Fruit fly (Drosophila melanogaster) whole organism, embryonic: Measurements from ENCODE around the gene CG4854.
A peak's percentile ranks its signal among the peaks of the same experiment; 100 is the strongest.

Experiments used
- Asciz ChIP-seq: fragments of 200-800 bp; sonication (Bioruptor generic); optimal IDR thresholded peaks from 2 replicates; lab custom pipeline; 2017; ENCODE audit warnings: missing biosample characterization, mild to moderate bottlenecking, missing genetic modification characterization, missing genetic modification reagents
- Awh ChIP-seq: fragments of 200-800 bp; sonication (Bioruptor generic); IDR thresholded peaks from 2 replicates; pipeline ENCODE4, ENCODE4 v1.3.6; 2022; ENCODE audit warnings: missing biosample characterization, missing genetic modification characterization
- CG10209 ChIP-seq: fragments of 200-800 bp; sonication (Bioruptor generic); optimal IDR thresholded peaks from 3 replicates; lab custom pipeline; 2017; ENCODE audit warnings: missing biosample characterization, mild to moderate bottlenecking, missing genetic modification characterization, missing genetic modification reagents
- CG1024 ChIP-seq: fragments of 200-800 bp; sonication (Bioruptor generic); IDR thresholded peaks from 2 replicates; pipeline ENCODE4 v1.3.6; 2022; ENCODE audit warnings: missing biosample characterization, missing genetic modification characterization
- CG12744 ChIP-seq: fragments of 200-800 bp; sonication (Bioruptor generic); optimal IDR thresholded peaks from 2 replicates; lab custom pipeline; 2016; ENCODE audit warnings: missing biosample characterization, missing genetic modification characterization
- CG12769 ChIP-seq: fragments of 200-800 bp; sonication (Bioruptor generic); optimal IDR thresholded peaks from 2 replicates; lab custom pipeline; 2019; ENCODE audit warnings: missing biosample characterization, mild to moderate bottlenecking, missing genetic modification characterization, moderate library complexity
- CG13296 ChIP-seq: fragments of 200-800 bp; sonication (Bioruptor generic); optimal IDR thresholded peaks from 3 replicates; lab custom pipeline; 2018; ENCODE audit warnings: missing biosample characterization, mild to moderate bottlenecking, missing genetic modification characterization
- CG13894 ChIP-seq: fragments of 200-800 bp; sonication (Bioruptor generic); optimal IDR thresholded peaks from 3 replicates; lab custom pipeline; 2018; ENCODE audit warnings: missing biosample characterization, mild to moderate bottlenecking, missing genetic modification characterization, moderate library complexity
- CG17361 ChIP-seq: fragments of 200-800 bp; sonication (Bioruptor generic); IDR thresholded peaks from 3 replicates; pipeline ENCODE4 v1.3.6; 2022; ENCODE audit warnings: missing biosample characterization, missing genetic modification characterization
- CG2120 ChIP-seq: fragments of 200-800 bp; sonication (Bioruptor generic); optimal IDR thresholded peaks from 3 replicates; lab custom pipeline; 2016; ENCODE audit warnings: missing biosample characterization, missing genetic modification characterization
- CG30020 ChIP-seq: fragments of 200-800 bp; optimal IDR thresholded peaks from 2 replicates; lab custom pipeline; 2019; ENCODE audit warnings: missing biosample characterization, mild to moderate bottlenecking, missing genetic modification characterization, moderate library complexity
- CG30403 ChIP-seq: fragments of 200-800 bp; sonication (Bioruptor generic); optimal IDR thresholded peaks from 3 replicates; lab custom pipeline; 2016; ENCODE audit warnings: missing biosample characterization, missing genetic modification characterization
- CG4730 ChIP-seq: fragments of 200-800 bp; sonication (Bioruptor generic); IDR thresholded peaks from 2 replicates; pipeline ENCODE4 v1.3.6; 2022; ENCODE audit warnings: missing biosample characterization, missing genetic modification characterization
- CG9215 ChIP-seq: fragments of 200-800 bp; sonication (Bioruptor generic); IDR thresholded peaks from 2 replicates; pipeline ENCODE4 v1.3.6; 2022; ENCODE audit warnings: missing biosample characterization, missing genetic modification characterization
- Dfd ChIP-seq, 2 experiments: fragments of >200 bp; optimal IDR thresholded peaks; 2 replicates each; lab custom pipeline; 2017; ENCODE audit warnings: missing biosample characterization in 2 of 2, missing genetic modification characterization in 2 of 2
- Dip2 ChIP-seq: fragments of 200-800 bp; sonication (Bioruptor generic); IDR thresholded peaks from 2 replicates; pipeline ENCODE4 v1.3.6; 2022; ENCODE audit warnings: missing biosample characterization, missing genetic modification characterization
- Doc3 ChIP-seq: fragments of 200-800 bp; sonication (Bioruptor generic); IDR thresholded peaks from 3 replicates; pipeline ENCODE4 v1.3.6; 2022; ENCODE audit warnings: missing biosample characterization, missing genetic modification characterization; ENCODE audit not compliant: partially characterized antibody
- Dref ChIP-seq: fragments of 200-800 bp; sonication (Bioruptor generic); IDR thresholded peaks from 2 replicates; pipeline ENCODE4 v1.3.6; 2022; ENCODE audit warnings: missing biosample characterization, missing genetic modification characterization
- Ets97D ChIP-seq: fragments of 200-800 bp; sonication (Bioruptor generic); optimal IDR thresholded peaks from 3 replicates; lab custom pipeline; 2016; ENCODE audit warnings: missing biosample characterization, missing genetic modification characterization
- Gug ChIP-seq: fragments of 200-800 bp; sonication (Bioruptor generic); IDR thresholded peaks from 4 replicates; pipeline ENCODE4 v1.3.6; 2022; ENCODE audit warnings: missing biosample characterization, missing genetic modification characterization
- Hand ChIP-seq: fragments of 200-800 bp; sonication (Bioruptor generic); optimal IDR thresholded peaks from 2 replicates; lab custom pipeline; 2017; ENCODE audit warnings: mild to moderate bottlenecking, missing biosample characterization, missing genetic modification reagents, missing genetic modification characterization
- Med ChIP-seq: fragments of 200-800 bp; sonication (Bioruptor generic); peaks from one replicate; lab custom pipeline; 2016; ENCODE audit warnings: missing biosample characterization, missing genetic modification characterization, mild to moderate bottlenecking, inconsistent platforms, moderate library complexity
- Sox100B ChIP-seq: fragments of 200-800 bp; sonication (Bioruptor generic); optimal IDR thresholded peaks from 3 replicates; lab custom pipeline; 2018; ENCODE audit warnings: missing biosample characterization, mild to moderate bottlenecking, missing genetic modification characterization
- cas ChIP-seq: fragments of 200-800 bp; sonication (Bioruptor generic); IDR thresholded peaks from 2 replicates; pipeline ENCODE4 v1.3.6; 2022; ENCODE audit warnings: missing biosample characterization, missing genetic modification characterization
- caup ChIP-seq: fragments of 200-800 bp; sonication (Bioruptor generic); optimal IDR thresholded peaks from 3 replicates; lab custom pipeline; 2017; ENCODE audit warnings: missing biosample characterization, mild to moderate bottlenecking, missing genetic modification characterization, moderate library complexity; ENCODE audit not compliant: severe bottlenecking
- chinmo ChIP-seq: fragments of 200-800 bp; sonication (Bioruptor generic); IDR thresholded peaks from 4 replicates; pipeline ENCODE4 v1.3.6; 2022; ENCODE audit warnings: missing biosample characterization, missing genetic modification characterization; ENCODE audit not compliant: partially characterized antibody
- crol ChIP-seq: fragments of 200-800 bp; sonication (Bioruptor generic); IDR thresholded peaks from 2 replicates; pipeline ENCODE4 v1.3.6; 2022; ENCODE audit warnings: missing biosample characterization, missing genetic modification characterization
- dan ChIP-seq: fragments of 200-800 bp; sonication (Bioruptor generic); IDR thresholded peaks from 2 replicates; pipeline ENCODE4 v1.3.6; 2022; ENCODE audit warnings: missing biosample characterization, missing genetic modification characterization
- dmrt99B ChIP-seq: fragments of 200-800 bp; sonication (Bioruptor generic); optimal IDR thresholded peaks from 2 replicates; lab custom pipeline; 2018; ENCODE audit warnings: missing biosample characterization, mild to moderate bottlenecking, missing genetic modification characterization, moderate library complexity
- dpn ChIP-seq, 2 experiments: fragments of 200-800 bp; sonication (Bioruptor generic); optimal IDR thresholded peaks; 3 replicates each; lab custom pipeline; 2016; ENCODE audit warnings: missing biosample characterization in 2 of 2, missing genetic modification characterization in 2 of 2
- ewg ChIP-seq: fragments of 200-800 bp; sonication (Bioruptor generic); optimal IDR thresholded peaks from 3 replicates; lab custom pipeline; 2017; ENCODE audit warnings: mild to moderate bottlenecking, missing biosample characterization, missing genetic modification reagents, missing genetic modification characterization
- fd96Cb ChIP-seq: fragments of 200-800 bp; sonication (Bioruptor generic); optimal IDR thresholded peaks from 2 replicates; lab custom pipeline; 2018; ENCODE audit warnings: missing biosample characterization, mild to moderate bottlenecking, missing genetic modification characterization, moderate library complexity
- fu2 ChIP-seq: fragments of 200-800 bp; sonication (Bioruptor generic); optimal IDR thresholded peaks from 2 replicates; lab custom pipeline; 2016; ENCODE audit warnings: missing biosample characterization, missing genetic modification characterization
- gcm2 ChIP-seq: fragments of 200-800 bp; sonication (Bioruptor generic); optimal IDR thresholded peaks from 2 replicates; lab custom pipeline; 2016; ENCODE audit warnings: missing biosample characterization, missing genetic modification characterization
- grau ChIP-seq: fragments of 200-800 bp; optimal IDR thresholded peaks from 3 replicates; lab custom pipeline; 2019; ENCODE audit warnings: missing biosample characterization, mild to moderate bottlenecking, missing genetic modification characterization, moderate library complexity
- jigr1 ChIP-seq: fragments of 200-800 bp; sonication (Bioruptor generic); IDR thresholded peaks from 3 replicates; pipeline ENCODE4 v1.3.6; 2022; ENCODE audit warnings: missing biosample characterization, missing genetic modification characterization
- klu ChIP-seq: fragments of 200-800 bp; sonication (Bioruptor generic); IDR thresholded peaks from 2 replicates; pipeline ENCODE4 v1.3.6; 2022; ENCODE audit warnings: missing biosample characterization, missing genetic modification characterization
- lab ChIP-seq: fragments of 200-800 bp; sonication (Bioruptor generic); optimal IDR thresholded peaks from 3 replicates; lab custom pipeline; 2017; ENCODE audit warnings: missing biosample characterization, missing genetic modification characterization, mild to moderate bottlenecking, moderate library complexity, missing genetic modification reagents
- lilli ChIP-seq: fragments of 200-800 bp; sonication (Bioruptor generic); optimal IDR thresholded peaks from 3 replicates; lab custom pipeline; 2016; ENCODE audit warnings: missing biosample characterization, missing genetic modification characterization
- phol ChIP-seq: fragments of 200-800 bp; sonication (Bioruptor generic); optimal IDR thresholded peaks from 3 replicates; lab custom pipeline; 2018; ENCODE audit warnings: missing biosample characterization, mild to moderate bottlenecking, missing genetic modification characterization, moderate library complexity
- prd ChIP-seq, 3 experiments: fragments of >200 bp in 2 of 3; fragments of 200-800 bp in 1 of 3; sonication (Bioruptor generic) in 1 of 3; optimal IDR thresholded peaks in 2 of 3; IDR thresholded peaks in 1 of 3; 2 replicates in 2 of 3; 3 replicates in 1 of 3; pipeline versions ENCODE4 v1.3.6 to Lab custom; 2017 to 2022; ENCODE audit warnings: missing biosample characterization in 1 of 3, missing genetic modification characterization in 1 of 3
- ranshi ChIP-seq: fragments of 200-800 bp; sonication (Bioruptor generic); IDR thresholded peaks from 2 replicates; pipeline ENCODE4 v1.3.6; 2022; ENCODE audit warnings: missing biosample characterization, missing genetic modification characterization
- scrt ChIP-seq: fragments of 200-800 bp; sonication (Bioruptor generic); optimal IDR thresholded peaks from 2 replicates; lab custom pipeline; 2018; ENCODE audit warnings: missing biosample characterization, mild to moderate bottlenecking, missing genetic modification characterization, moderate library complexity
- so ChIP-seq: fragments of 200-800 bp; sonication (Bioruptor generic); IDR thresholded peaks from 3 replicates; pipeline ENCODE4 v1.3.6; 2022; ENCODE audit warnings: missing biosample characterization, missing genetic modification characterization
- sqz ChIP-seq: fragments of 200-800 bp; sonication (Bioruptor generic); optimal IDR thresholded peaks from 3 replicates; lab custom pipeline; 2018; ENCODE audit warnings: missing biosample characterization, mild to moderate bottlenecking, missing genetic modification characterization
- tin ChIP-seq: fragments of 200-800 bp; sonication (Bioruptor generic); optimal IDR thresholded peaks from 3 replicates; lab custom pipeline; 2016; ENCODE audit warnings: missing biosample characterization, missing genetic modification characterization
- tio ChIP-seq: fragments of 200-800 bp; sonication (Bioruptor generic); optimal IDR thresholded peaks from 2 replicates; lab custom pipeline; 2017; ENCODE audit warnings: missing biosample characterization, missing genetic modification characterization, inconsistent platforms
- tna ChIP-seq: fragments of 200-800 bp; sonication (Bioruptor generic); IDR thresholded peaks from 2 replicates; pipeline ENCODE4 v1.3.6; 2022; ENCODE audit warnings: missing biosample characterization, missing genetic modification characterization; ENCODE audit not compliant: partially characterized antibody
- unpg ChIP-seq: fragments of 200-800 bp; sonication (Bioruptor generic); optimal IDR thresholded peaks from 3 replicates; lab custom pipeline; 2018; ENCODE audit warnings: missing biosample characterization, mild to moderate bottlenecking, missing genetic modification characterization, moderate library complexity

Gene CG4854

DNA sequence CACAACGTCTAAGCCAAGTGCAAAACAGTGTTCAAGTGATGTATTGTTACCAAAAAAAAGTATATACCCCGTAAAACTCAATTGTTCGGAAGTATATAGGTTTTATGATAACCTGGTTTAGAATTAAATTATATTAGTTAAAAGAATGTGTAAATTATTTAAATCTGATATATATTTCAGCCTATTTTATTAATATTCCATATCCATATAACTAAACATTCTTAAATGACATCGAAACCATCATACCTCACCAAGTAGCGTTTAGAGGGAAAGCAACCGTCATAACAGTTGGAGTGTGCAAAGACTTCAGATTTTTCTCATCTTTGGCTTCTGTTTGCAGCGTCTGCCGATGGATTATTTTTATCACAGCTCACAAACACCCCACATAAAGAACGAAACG is 28.4 kb upstream of the CG4854 start (continued):
- TF ChIP-seq gcm2 (GFP tag; lab: Kevin White, UChicago) (no peak), Asciz (GFP tag; lab: Kevin White, UChicago) (peak; percentile 80), Gug (GFP tag; lab: Robert Waterston, UW) (peak; percentile 45; the same call in 1 of the 4 replicates), unpg (GFP tag; lab: Kevin White, UChicago) (peak; percentile 90), tna (GFP tag; lab: Robert Waterston, UW) (no peak), jigr1 (GFP tag; lab: Robert Waterston, UW) (peak; percentile 71; the same call in 1 of the 3 replicates), CG12744 (no peak), ranshi (GFP tag; lab: Robert Waterston, UW) (peak; percentile 83; the same call in 1 of the 2 replicates)

DNA sequence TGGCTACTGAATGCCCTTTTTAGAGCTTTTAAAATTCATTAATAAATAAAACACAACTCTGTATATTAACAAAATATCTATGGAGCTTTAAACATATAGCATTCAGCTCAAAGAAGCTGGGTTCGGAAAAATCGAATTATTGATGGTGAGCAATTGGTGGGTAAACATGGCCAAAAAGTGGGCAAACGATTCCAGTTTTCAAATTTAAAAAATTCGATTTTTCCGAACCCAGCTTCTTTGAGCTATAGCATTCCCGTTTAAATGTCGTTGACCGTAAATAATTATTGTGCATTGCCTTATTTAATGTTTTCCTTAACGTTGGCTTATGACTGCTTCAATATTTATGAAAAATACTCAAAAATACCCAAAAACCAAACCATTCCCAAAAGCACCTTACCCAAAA is 26.3 kb upstream of the CG4854 start:
- TF ChIP-seq CG30020 (tag; lab: Kevin White, UChicago) (no peak), Awh (no peak), scrt (GFP tag; lab: Kevin White, UChicago) (no peak), tin (GFP tag; lab: Kevin White, UChicago) (no peak), Dip2 (GFP tag; lab: Robert Waterston, UW) (no peak), CG4730 (GFP tag; lab: Robert Waterston, UW) (no peak), grau (tag; lab: Kevin White, UChicago) (peak; percentile 9), lilli (GFP tag; lab: Kevin White, UChicago) (no peak), CG17361 (GFP tag; lab: Robert Waterston, UW) (peak; percentile 57; the same call in 2 of the 3 replicates), dmrt99B (tag; lab: Kevin White, UChicago) (peak; percentile 11), sqz (GFP tag; lab: Kevin White, UChicago) (no peak), Sox100B (peak; percentile 56), tio (GFP tag; lab: Kevin White, UChicago) (no peak), ewg (GFP tag; lab: Kevin White, UChicago) (no peak), Hand (GFP tag; lab: Kevin White, UChicago) (no peak), CG13894 (tag; lab: Kevin White, UChicago) (no peak), Med (GFP tag; lab: Kevin White, UChicago) (peak; percentile 73), Dref (GFP tag; lab: Robert Waterston, UW) (no peak), lab (no peak), CG13296 (no peak), fu2 (GFP tag; lab: Kevin White, UChicago) (no peak), caup (no peak), klu (GFP tag; lab: Robert Waterston, UW) (no peak), prd (optimal IDR thresholded peaks at IDR 0.05; lab: Kevin White, UChicago) (no peak), prd (GFP tag; IDR thresholded peaks at IDR 0.05; lab: Robert Waterston, UW) (peak; percentile 15; the same call in 1 of the 3 replicates), dpn (GFP tag; optimal IDR thresholded peaks at IDR 0.05; lab: Kevin White, UChicago) (no peak), dan (GFP tag; lab: Robert Waterston, UW) (no peak), Ets97D (no peak), phol (tag; lab: Kevin White, UChicago) (peak; percentile 26), Doc3 (GFP tag; lab: Robert Waterston, UW) (no peak), CG9215 (GFP tag; lab: Robert Waterston, UW) (no peak), CG12769 (tag; lab: Kevin White, UChicago) (no peak), Dfd (GFP tag; optimal IDR thresholded peaks at IDR 0.05; lab: Kevin White, UChicago) (no peak), cas (GFP tag; lab: Robert Waterston, UW) (no peak), CG10209 (GFP tag; lab: Kevin White, UChicago) (no peak), fd96Cb (tag; lab: Kevin White, UChicago) (no peak), CG1024 (GFP tag; lab: Robert Waterston, UW) (no peak), CG2120 (GFP tag; lab: Kevin White, UChicago) (peak; percentile 11), chinmo (GFP tag; lab: Robert Waterston, UW) (no peak), so (GFP tag; lab: Robert Waterston, UW) (no peak), crol (GFP tag; lab: Robert Waterston, UW) (no peak), CG30403 (peak; percentile 18)
